Fruit fly (Drosophila melanogaster) whole organism, larva: ENCODE data around the gene CG44005.
A peak's percentile ranks its signal among the peaks of the same experiment; 100 is the strongest.

Source experiments
- noc ChIP-seq: fragments of 200-800 bp; sonication (Bioruptor generic); optimal IDR thresholded peaks from 3 replicates; lab custom pipeline; 2019; ENCODE audit warnings: missing biosample characterization, mild to moderate bottlenecking, missing genetic modification characterization, moderate library complexity

CG44005 gene

dm6 chr3L:18061713-18062365 lies 10.1 kb downstream of the CG44005 start:
- no peak for TF ChIP-seq noc (tag; lab: Kevin White, UChicago)

DNA sequence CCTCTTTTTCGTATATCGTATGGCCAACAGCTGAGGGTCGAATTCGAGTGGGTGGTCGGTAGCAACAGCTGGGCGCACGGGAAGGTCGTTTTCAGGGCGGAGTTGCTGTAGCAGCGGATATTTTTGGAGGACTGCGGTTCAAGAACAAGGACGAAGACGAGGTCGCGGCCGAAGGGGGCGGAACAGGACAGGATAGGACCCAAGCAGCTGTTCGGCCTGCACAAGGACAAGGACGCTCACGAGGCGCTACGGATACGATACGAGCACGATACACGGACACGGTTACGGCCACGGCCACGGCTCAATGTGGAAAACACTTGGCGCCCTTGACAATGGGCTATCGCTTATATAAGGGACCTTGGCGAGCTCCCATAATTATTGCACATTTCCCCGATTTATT lies 10.7 kb downstream of the CG44005 start:
- TF ChIP-seq noc (tag; lab: Kevin White, UChicago): no peak

- no peak for TF ChIP-seq noc (tag; lab: Kevin White, UChicago)
Measured at dm6 chr3L:18057752-18058518, 14.0 kb downstream of the CG44005 start.

DNA sequence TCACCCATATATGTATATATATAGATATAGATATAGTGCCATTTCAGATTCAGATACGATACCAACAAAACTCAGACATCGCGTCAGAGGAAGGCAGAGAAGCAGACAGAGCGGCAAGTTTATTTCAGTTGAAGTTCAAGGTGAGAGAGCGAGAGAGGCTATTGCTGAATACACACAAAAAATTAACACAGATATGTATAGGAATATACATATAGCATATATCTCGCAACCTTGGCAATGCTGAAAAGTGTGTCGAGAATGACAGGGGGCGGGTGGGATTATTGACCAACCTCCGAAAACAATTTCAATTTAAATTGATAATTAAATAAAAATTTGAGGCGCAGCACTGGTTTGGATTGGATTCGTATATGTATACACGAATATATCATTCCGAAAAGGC lies 14.9 kb downstream of the CG44005 start:
- no peak for TF ChIP-seq noc (tag; lab: Kevin White, UChicago)

DNA sequence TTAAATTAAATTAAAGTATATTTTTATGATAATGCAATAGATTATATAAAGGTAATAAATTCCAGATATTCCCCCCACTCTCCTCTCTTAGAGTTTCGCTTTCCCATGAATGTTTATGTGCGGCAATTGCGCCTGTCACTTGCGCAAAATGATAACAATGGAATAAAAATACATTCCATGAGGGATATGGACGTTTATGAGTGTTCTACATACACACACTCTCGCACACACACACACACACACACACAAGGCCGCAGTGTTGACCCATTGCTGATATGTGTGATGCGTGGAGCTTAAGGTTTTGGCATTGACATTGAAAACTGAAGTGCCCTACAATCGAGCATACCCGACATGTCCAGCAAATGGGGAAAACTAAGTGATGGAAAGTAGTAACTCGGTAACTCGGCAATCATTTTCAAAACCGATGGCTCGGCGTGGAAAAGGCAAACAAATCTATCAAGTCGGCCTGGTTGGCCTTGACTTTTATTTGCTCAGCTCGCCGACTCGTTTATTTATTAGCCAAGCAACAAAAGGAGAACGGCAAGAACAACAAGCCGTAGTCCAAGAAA lies 25.2 kb downstream of the CG44005 start:
- TF ChIP-seq noc (tag; lab: Kevin White, UChicago): peak; percentile 36

DNA sequence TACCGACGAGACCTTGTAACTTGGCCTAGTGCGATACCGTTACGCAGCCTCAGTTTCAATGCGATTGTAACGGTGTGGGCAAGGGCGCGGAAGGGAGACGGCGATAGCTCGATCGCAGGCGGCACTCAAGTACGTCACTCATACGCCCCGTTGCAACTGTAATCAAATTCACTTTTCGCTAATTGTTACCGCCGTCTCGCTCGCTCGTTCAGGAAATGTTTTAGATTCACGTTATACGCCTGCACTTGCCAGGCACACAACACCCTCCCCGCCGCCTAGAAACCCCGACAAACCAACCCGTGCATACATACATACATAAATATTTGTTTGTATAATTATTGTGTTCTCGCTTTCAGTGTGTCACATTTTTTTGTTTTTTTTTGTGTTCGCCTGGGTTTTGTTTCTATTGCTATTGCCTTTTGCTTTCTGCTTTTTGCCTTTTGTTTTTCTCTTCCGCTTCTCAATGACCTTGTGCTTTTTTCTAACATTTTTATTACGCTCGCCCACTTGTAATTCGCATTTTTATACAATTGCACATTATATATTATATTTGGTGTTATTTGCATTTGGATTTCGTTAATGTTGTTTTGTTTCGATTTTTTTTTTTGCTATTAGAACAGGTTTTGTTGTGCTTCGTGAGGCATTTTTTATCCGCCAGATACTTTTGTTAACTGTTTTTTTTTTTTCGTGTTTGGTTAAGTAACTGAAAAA lies 27.4 kb downstream of the CG44005 start:
- TF ChIP-seq noc (tag; lab: Kevin White, UChicago): no peak

DNA sequence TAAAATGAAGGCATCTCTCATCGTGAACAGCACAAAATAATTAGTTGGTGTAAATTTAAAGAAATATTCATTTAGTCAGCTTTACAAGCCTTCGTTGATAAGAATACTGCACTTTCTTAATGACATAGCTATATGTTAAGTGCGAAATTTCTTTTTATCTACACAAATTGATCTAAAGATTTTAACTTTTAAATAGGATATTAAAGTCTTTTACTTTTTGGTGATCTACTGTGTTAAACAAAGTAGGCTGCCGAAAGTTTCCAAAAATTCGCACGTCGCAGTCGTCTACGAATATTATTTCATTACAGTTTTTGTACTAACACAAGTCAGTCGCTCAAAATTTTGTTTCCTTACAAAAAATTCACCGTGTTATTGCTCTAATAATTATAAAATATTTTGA lies 29.5 kb downstream of the CG44005 start, which contains the start of gene CG42393:
CG42393 (plus strand) TSS at position 301 of the 400 bp plus-strand sequence.
- no peak for TF ChIP-seq noc (tag; lab: Kevin White, UChicago)

- no peak for TF ChIP-seq noc (tag; lab: Kevin White, UChicago)
Measured at dm6 chr3L:18040017-18040416, 31.9 kb downstream of the CG44005 start, which contains the start of gene CG32192. Gene CG32192 (plus strand): TSS chr3L:18040317.

DNA sequence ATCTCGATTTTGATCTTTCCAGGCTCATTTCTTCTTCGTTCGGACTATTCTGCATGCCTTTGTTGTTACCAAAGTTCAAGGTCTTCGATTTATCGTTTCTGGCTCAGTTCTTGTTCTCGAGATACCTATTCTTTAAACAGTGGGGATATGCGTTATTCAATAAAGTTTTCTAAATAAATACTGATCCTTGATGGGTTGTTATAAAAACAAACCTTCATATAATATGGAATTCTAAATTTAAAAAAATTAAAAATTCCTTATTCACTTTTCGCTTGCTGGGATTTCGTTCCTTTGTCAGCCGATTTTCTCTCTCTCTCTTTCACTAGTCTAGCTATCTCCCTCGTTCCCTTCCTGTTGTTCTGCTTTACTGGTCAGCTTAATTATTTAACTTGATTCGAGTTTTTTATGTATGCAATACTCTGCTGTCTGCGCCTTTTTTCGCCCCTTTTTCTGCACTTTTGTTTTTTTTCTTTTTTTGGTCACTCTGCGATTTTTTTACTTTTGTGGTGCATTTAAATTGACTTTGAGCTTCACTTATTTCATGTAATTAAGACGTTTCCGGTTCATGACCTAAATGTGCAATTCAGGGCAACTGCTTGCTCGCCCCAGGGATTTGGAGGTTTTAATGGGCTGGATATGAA lies 33.7 kb downstream of the CG44005 start:
- no peak for TF ChIP-seq noc (tag; lab: Kevin White, UChicago)

DNA sequence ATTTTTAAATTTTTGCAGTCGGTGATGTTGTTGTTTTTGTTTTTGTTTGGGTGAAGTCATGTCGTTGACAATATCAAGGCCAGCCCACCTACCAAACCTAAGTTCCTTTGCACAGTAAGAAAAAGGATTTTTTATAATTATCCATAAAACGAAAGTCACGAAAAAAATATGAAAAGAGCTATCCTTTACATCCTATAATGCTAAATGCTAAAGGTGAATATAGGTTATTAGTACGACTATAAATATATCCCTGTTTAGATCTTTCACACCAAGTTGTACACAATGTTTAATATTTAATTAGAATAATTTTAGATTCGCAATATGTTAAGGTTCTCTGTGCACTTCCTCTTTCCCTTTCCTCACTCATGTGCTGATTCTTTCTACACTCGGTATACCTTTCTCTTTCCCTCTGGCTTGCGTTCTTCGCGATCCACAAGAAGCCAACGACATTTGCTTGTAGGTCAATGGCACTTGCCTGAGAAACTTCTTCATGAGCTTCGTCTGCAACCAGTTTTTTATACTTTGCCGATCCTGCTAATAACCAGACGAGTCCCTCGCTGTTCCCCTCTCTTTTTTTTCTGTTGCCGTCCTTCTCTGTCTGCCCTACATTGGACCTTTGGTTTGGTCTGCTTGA lies 34.3 kb downstream of the CG44005 start:
- TF ChIP-seq noc (tag; lab: Kevin White, UChicago): no peak

- TF ChIP-seq noc (tag; lab: Kevin White, UChicago): no peak
Measured at dm6 chr3L:18036995-18037394, 34.9 kb downstream of the CG44005 start.

- TF ChIP-seq noc (tag; lab: Kevin White, UChicago): no peak
Measured at dm6 chr3L:18034498-18034897, 37.4 kb downstream of the CG44005 start.

dm6 chr3L:18032478-18033343 lies 39.2 kb downstream of the CG44005 start:
- no peak for TF ChIP-seq noc (tag; lab: Kevin White, UChicago)

DNA sequence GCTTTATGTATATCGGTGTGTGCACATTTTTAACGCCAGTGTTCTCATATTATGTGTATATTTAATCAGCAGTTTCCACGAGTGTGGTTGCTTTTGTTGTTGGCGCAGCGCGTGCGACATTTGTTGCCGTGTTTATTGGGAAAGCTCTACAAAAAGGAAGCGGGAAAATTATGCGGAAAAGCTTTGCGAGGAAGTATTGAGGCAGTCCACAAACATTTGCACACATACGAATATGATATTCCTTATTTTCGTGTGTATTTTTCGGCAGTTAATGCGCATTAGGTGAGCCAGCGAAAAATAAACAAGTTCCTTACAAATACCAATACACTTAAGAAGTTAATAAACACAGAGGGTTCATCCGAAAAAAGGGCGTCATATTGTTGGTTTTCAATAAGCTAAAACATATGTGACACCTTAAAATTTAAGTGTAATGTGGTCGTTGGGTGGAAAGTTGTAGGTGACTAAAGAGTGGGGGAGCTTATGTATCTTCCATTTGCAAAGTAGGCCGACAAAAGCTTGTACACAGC lies 41.6 kb downstream of the CG44005 start:
- no peak for TF ChIP-seq noc (tag; lab: Kevin White, UChicago)
